Worm (Caenorhabditis elegans): ENCODE measurements around the gene srj-57.

- TF ChIP-seq skn-1 (tag; optimal IDR thresholded peaks at IDR 0.05) (no peak), fkh-10 (GFP tag; optimal IDR thresholded peaks at IDR 0.05) (no peak), fos-1 (tag; optimal IDR thresholded peaks at IDR 0.05) (no peak), unc-62 (GFP tag; optimal IDR thresholded peaks at IDR 0.05 in 1 of 2) (no peak), unc-62 (tag; optimal IDR thresholded peaks at IDR 0.05) (no peak), ceh-32 (tag; optimal IDR thresholded peaks at IDR 0.05; ENCODE audit: poor library complexity) (no peak), rbr-2 (tag; optimal IDR thresholded peaks at IDR 0.05) (no peak), dve-1 (tag; optimal IDR thresholded peaks at IDR 0.05; ENCODE audit: insufficient read depth) (no peak), aly-2 (tag; optimal IDR thresholded peaks at IDR 0.05) (no peak), nhr-76 (tag; optimal IDR thresholded peaks at IDR 0.05) (no peak)
Observed at ce11 chrV:2821618-2822272, 33.6 kb downstream of the srj-57 start, which contains the start of gene srh-36.

All from whole organism, L4 larva.